Worm (Caenorhabditis elegans) whole organism, mixed stage, embryonic: Measurements from ENCODE around the gene F45D3.4.

ENCODE experiments used
- nhr-28 ChIP-seq: fragments of 150-350 bp; optimal IDR thresholded peaks from 2 replicates; lab custom pipeline; 2014; ENCODE audit warnings: missing biosample characterization, missing genetic modification characterization
- unc-39 ChIP-seq: fragments of 150-350 bp; optimal IDR thresholded peaks from 2 replicates; lab custom pipeline; 2014; ENCODE audit warnings: missing biosample characterization, missing genetic modification characterization

- TF ChIP-seq unc-39 (tag; lab: Kevin White, UChicago): no peak
- TF ChIP-seq nhr-28 (tag; lab: Kevin White, UChicago): no peak
Measured at ce11 chrV:12579299-12579698, 26.3 kb upstream of the F45D3.4 start, which contains the start of gene E02A10.3.
